Worm (Caenorhabditis elegans) whole organism, L1 larva: ENCODE results near the gene ncx-3.

ENCODE experiments used
- lin-35 ChIP-seq, 2 experiments: fragments of 150-350 bp; optimal IDR thresholded peaks; 2 replicates each; lab custom pipeline; 2014; ENCODE audit warnings: missing biosample characterization in 2 of 2, missing genetic modification characterization in 2 of 2, missing genetic modification reagents in 2 of 2
- sptf-1 ChIP-seq: fragments of 150-350 bp; optimal IDR thresholded peaks from 2 replicates; lab custom pipeline; 2014; ENCODE audit warnings: missing biosample characterization, missing genetic modification characterization

ce11 chrIV:10697022-10697979, 19.1 kb upstream of the ncx-3 start, which contains the start of gene allo-1:
- TF ChIP-seq lin-35 (GFP tag; optimal IDR thresholded peaks at IDR 0.05; lab: Kevin White, UChicago) (peak; percentile 79 to 90), sptf-1 (no peak)
